Fruit fly (Drosophila melanogaster) whole organism, embryonic: ENCODE measurements around the gene CG17777.
A peak's percentile ranks its signal among the peaks of the same experiment; 100 is the strongest.

Experiments
- Abd-B ChIP-seq: fragments of 200-800 bp; sonication (Bioruptor generic); optimal IDR thresholded peaks from 2 replicates; lab custom pipeline; 2018; ENCODE audit warnings: missing biosample characterization, mild to moderate bottlenecking, missing genetic modification characterization, moderate library complexity
- BtbVII ChIP-seq: fragments of 200-800 bp; sonication (Bioruptor generic); optimal IDR thresholded peaks from 3 replicates; lab custom pipeline; 2017; ENCODE audit warnings: missing biosample characterization, mild to moderate bottlenecking, missing genetic modification characterization
- CG10209 ChIP-seq: fragments of 200-800 bp; sonication (Bioruptor generic); optimal IDR thresholded peaks from 3 replicates; lab custom pipeline; 2017; ENCODE audit warnings: missing biosample characterization, mild to moderate bottlenecking, missing genetic modification characterization, missing genetic modification reagents
- CG12744 ChIP-seq: fragments of 200-800 bp; sonication (Bioruptor generic); optimal IDR thresholded peaks from 2 replicates; lab custom pipeline; 2016; ENCODE audit warnings: missing biosample characterization, missing genetic modification characterization
- CG13123 ChIP-seq: fragments of 200-800 bp; sonication (Bioruptor generic); optimal IDR thresholded peaks from 2 replicates; lab custom pipeline; 2016; ENCODE audit warnings: missing biosample characterization, missing genetic modification characterization
- CG14014 ChIP-seq: fragments of 200-800 bp; sonication (Bioruptor generic); IDR thresholded peaks from 2 replicates; pipeline ENCODE4 v1.3.6; 2022; ENCODE audit warnings: missing biosample characterization, missing genetic modification characterization
- CG14050 ChIP-seq: fragments of 200-800 bp; sonication (Bioruptor generic); IDR thresholded peaks from 3 replicates; pipeline ENCODE4 v1.3.6; 2022; ENCODE audit warnings: missing biosample characterization, missing genetic modification characterization
- CG14441 ChIP-seq: fragments of 200-800 bp; sonication (Bioruptor generic); IDR thresholded peaks from 2 replicates; pipeline ENCODE4 v1.3.6; 2022; ENCODE audit warnings: missing biosample characterization, missing genetic modification characterization
- CG1602 ChIP-seq: fragments of 200-800 bp; sonication (Bioruptor generic); optimal IDR thresholded peaks from 3 replicates; lab custom pipeline; 2016; ENCODE audit warnings: missing biosample characterization, missing genetic modification characterization
- CG17612 ChIP-seq: fragments of 200-800 bp; sonication (Bioruptor generic); IDR thresholded peaks from 2 replicates; pipeline ENCODE4 v1.3.6; 2022; ENCODE audit warnings: missing biosample characterization, missing genetic modification characterization
- CG31441 ChIP-seq: fragments of 200-800 bp; sonication (Bioruptor generic); IDR thresholded peaks from 2 replicates; pipeline ENCODE4 v1.3.6; 2022; ENCODE audit warnings: missing biosample characterization, missing genetic modification characterization
- CG4360 ChIP-seq: fragments of 200-800 bp; sonication (Bioruptor generic); IDR thresholded peaks from 2 replicates; pipeline ENCODE4 v1.3.6; 2022; ENCODE audit warnings: missing biosample characterization, missing genetic modification characterization
- CG4730 ChIP-seq: fragments of 200-800 bp; sonication (Bioruptor generic); IDR thresholded peaks from 2 replicates; pipeline ENCODE4 v1.3.6; 2022; ENCODE audit warnings: missing biosample characterization, missing genetic modification characterization
- CG4854 ChIP-seq: fragments of 200-800 bp; sonication (Bioruptor generic); optimal IDR thresholded peaks from 2 replicates; lab custom pipeline; 2016; ENCODE audit warnings: missing biosample characterization, missing genetic modification characterization, inconsistent platforms
- CG5180 ChIP-seq: fragments of 200-800 bp; sonication (Bioruptor generic); optimal IDR thresholded peaks from 3 replicates; lab custom pipeline; 2017; ENCODE audit warnings: missing biosample characterization, missing genetic modification characterization, mild to moderate bottlenecking, moderate library complexity, missing genetic modification reagents
- CG7271 ChIP-seq: fragments of 200-800 bp; sonication (Bioruptor generic); optimal IDR thresholded peaks from 2 replicates; lab custom pipeline; 2018; ENCODE audit warnings: missing biosample characterization, mild to moderate bottlenecking, missing genetic modification characterization, moderate library complexity
- CG8290 ChIP-seq, 3 experiments: fragments of 200-800 bp; sonication (Bioruptor generic); optimal IDR thresholded peaks; 2 replicates each; lab custom pipeline; 2016 to 2019; ENCODE audit warnings: missing biosample characterization in 3 of 3, missing genetic modification characterization in 3 of 3, mild to moderate bottlenecking in 2 of 3, moderate library complexity in 1 of 3
- CG8359 ChIP-seq: fragments of 200-800 bp; sonication (Bioruptor generic); optimal IDR thresholded peaks from 2 replicates; lab custom pipeline; 2017; ENCODE audit warnings: missing biosample characterization, mild to moderate bottlenecking, missing genetic modification characterization, borderline replicate concordance
- CG9215 ChIP-seq: fragments of 200-800 bp; sonication (Bioruptor generic); IDR thresholded peaks from 2 replicates; pipeline ENCODE4 v1.3.6; 2022; ENCODE audit warnings: missing biosample characterization, missing genetic modification characterization
- CG9437 ChIP-seq: fragments of 200-800 bp; sonication (Bioruptor generic); optimal IDR thresholded peaks from 2 replicates; lab custom pipeline; 2018; ENCODE audit warnings: missing biosample characterization, mild to moderate bottlenecking, missing genetic modification characterization
- CoRest ChIP-seq: fragments of 200-800 bp; sonication (Bioruptor generic); optimal IDR thresholded peaks from 3 replicates; lab custom pipeline; 2018; ENCODE audit warnings: missing biosample characterization, mild to moderate bottlenecking, missing genetic modification characterization, moderate library complexity
- Dfd ChIP-seq, 2 experiments: fragments of >200 bp; optimal IDR thresholded peaks; 2 replicates each; lab custom pipeline; 2017; ENCODE audit warnings: missing biosample characterization in 2 of 2, missing genetic modification characterization in 2 of 2
- Dll ChIP-seq: fragments of 200-800 bp; sonication (Bioruptor generic); IDR thresholded peaks from 4 replicates; pipeline ENCODE4 v1.3.6; 2022; ENCODE audit warnings: missing biosample characterization, missing genetic modification characterization; ENCODE audit not compliant: partially characterized antibody
- Drgx ChIP-seq: fragments of 200-800 bp; sonication (Bioruptor generic); IDR thresholded peaks from 2 replicates; pipeline ENCODE4 v1.3.6; 2022; ENCODE audit warnings: missing biosample characterization, missing genetic modification characterization
- HmgD ChIP-seq: fragments of 200-800 bp; sonication (Bioruptor generic); optimal IDR thresholded peaks from 3 replicates; lab custom pipeline; 2016; ENCODE audit warnings: missing biosample characterization, missing genetic modification characterization
- Hmr ChIP-seq: fragments of 200-800 bp; sonication (Bioruptor generic); optimal IDR thresholded peaks from 3 replicates; lab custom pipeline; 2017; ENCODE audit warnings: mild to moderate bottlenecking, missing biosample characterization, missing genetic modification reagents, missing genetic modification characterization
- Myb ChIP-seq: fragments of 200-800 bp; sonication (Bioruptor generic); optimal IDR thresholded peaks from 2 replicates; lab custom pipeline; 2016; ENCODE audit warnings: missing biosample characterization, missing genetic modification characterization
- Opbp ChIP-seq: fragments of 200-800 bp; sonication (Bioruptor generic); IDR thresholded peaks from 3 replicates; pipeline ENCODE4 v1.3.6; 2022; ENCODE audit warnings: missing biosample characterization, missing genetic modification characterization; ENCODE audit not compliant: partially characterized antibody
- Rfx ChIP-seq: fragments of 200-800 bp; sonication (Bioruptor generic); IDR thresholded peaks from 2 replicates; pipeline ENCODE4 v1.3.6; 2022; ENCODE audit warnings: missing biosample characterization, missing genetic modification characterization
- Sin3A ChIP-seq: fragments of >200 bp; optimal IDR thresholded peaks from 2 replicates; lab custom pipeline; 2018
- Sry-δ ChIP-seq: fragments of 200-800 bp; sonication (Bioruptor generic); optimal IDR thresholded peaks from 2 replicates; lab custom pipeline; 2016; ENCODE audit warnings: missing biosample characterization, missing genetic modification characterization
- ash1 ChIP-seq: fragments of 200-800 bp; sonication (Bioruptor generic); optimal IDR thresholded peaks from 2 replicates; lab custom pipeline; 2018; ENCODE audit warnings: missing biosample characterization, mild to moderate bottlenecking, missing genetic modification characterization
- bcd ChIP-seq: fragments of 200-800 bp; sonication (Bioruptor generic); optimal IDR thresholded peaks from 2 replicates; lab custom pipeline; 2017; ENCODE audit warnings: missing biosample characterization, mild to moderate bottlenecking, missing genetic modification characterization
- btn ChIP-seq: fragments of 200-800 bp; sonication (Bioruptor generic); optimal IDR thresholded peaks from 2 replicates; lab custom pipeline; 2016; ENCODE audit warnings: missing biosample characterization, missing genetic modification characterization
- chm ChIP-seq: fragments of 200-800 bp; sonication (Bioruptor generic); IDR thresholded peaks from 2 replicates; pipeline ENCODE4 v1.3.6; 2022; ENCODE audit warnings: missing biosample characterization, missing genetic modification characterization
- crol ChIP-seq: fragments of 200-800 bp; sonication (Bioruptor generic); IDR thresholded peaks from 2 replicates; pipeline ENCODE4 v1.3.6; 2022; ENCODE audit warnings: missing biosample characterization, missing genetic modification characterization
- crp ChIP-seq, 2 experiments: fragments of 200-800 bp; sonication (Bioruptor generic); optimal IDR thresholded peaks; 2 replicates in 1 of 2; 3 replicates in 1 of 2; lab custom pipeline; 2017; ENCODE audit warnings: missing biosample characterization in 2 of 2, missing genetic modification characterization in 2 of 2, mild to moderate bottlenecking in 1 of 2, moderate library complexity in 1 of 2
- dysf ChIP-seq: fragments of 200-800 bp; sonication (Bioruptor generic); IDR thresholded peaks from 3 replicates; pipeline ENCODE4 v1.3.6; 2022; ENCODE audit warnings: missing biosample characterization, missing genetic modification characterization
- inv ChIP-seq: fragments of 200-800 bp; sonication (Bioruptor generic); IDR thresholded peaks from 2 replicates; pipeline ENCODE4 v1.3.6; 2022; ENCODE audit warnings: missing biosample characterization, missing genetic modification characterization; ENCODE audit not compliant: partially characterized antibody
- jing ChIP-seq: fragments of 200-800 bp; sonication (Bioruptor generic); optimal IDR thresholded peaks from 2 replicates; lab custom pipeline; 2018; ENCODE audit warnings: missing biosample characterization, mild to moderate bottlenecking, missing genetic modification characterization
- oc ChIP-seq: fragments of 200-800 bp; sonication (Bioruptor generic); optimal IDR thresholded peaks from 2 replicates; lab custom pipeline; 2018; ENCODE audit warnings: missing biosample characterization, mild to moderate bottlenecking, missing genetic modification characterization, moderate library complexity
- peb ChIP-seq: fragments of 200-800 bp; sonication (Bioruptor generic); IDR thresholded peaks from 2 replicates; pipeline ENCODE4 v1.3.6; 2022; ENCODE audit warnings: missing biosample characterization, missing genetic modification characterization
- rib ChIP-seq: fragments of 200-800 bp; sonication (Bioruptor generic); IDR thresholded peaks from 2 replicates; pipeline ENCODE4 v1.3.6; 2022; ENCODE audit warnings: missing biosample characterization, missing genetic modification characterization
- sisA ChIP-seq: fragments of 200-800 bp; sonication (Bioruptor generic); IDR thresholded peaks from 2 replicates; pipeline ENCODE4 v1.3.6; 2022; ENCODE audit warnings: missing biosample characterization, missing genetic modification characterization
- slou ChIP-seq: fragments of 200-800 bp; sonication (Bioruptor generic); optimal IDR thresholded peaks from 3 replicates; lab custom pipeline; 2016; ENCODE audit warnings: missing biosample characterization, missing genetic modification characterization
- sna ChIP-seq: fragments of 200-800 bp; sonication (Bioruptor generic); IDR thresholded peaks from 2 replicates; pipeline ENCODE4 v1.3.6; 2022; ENCODE audit warnings: missing biosample characterization, missing genetic modification characterization; ENCODE audit not compliant: partially characterized antibody
- sqz ChIP-seq: fragments of 200-800 bp; sonication (Bioruptor generic); optimal IDR thresholded peaks from 3 replicates; lab custom pipeline; 2018; ENCODE audit warnings: missing biosample characterization, mild to moderate bottlenecking, missing genetic modification characterization
- vnd ChIP-seq: fragments of 200-800 bp; sonication (Bioruptor generic); IDR thresholded peaks from 3 replicates; pipeline ENCODE4 v1.3.6; 2022; ENCODE audit warnings: missing biosample characterization, missing genetic modification characterization; ENCODE audit not compliant: partially characterized antibody
- vvl ChIP-seq: fragments of 200-800 bp; sonication (Bioruptor generic); IDR thresholded peaks from 2 replicates; pipeline ENCODE4 v1.3.6; 2022; ENCODE audit warnings: missing biosample characterization, missing genetic modification characterization
- zf30C ChIP-seq: fragments of 200-800 bp; sonication (Bioruptor generic); optimal IDR thresholded peaks from 3 replicates; lab custom pipeline; 2018; ENCODE audit warnings: missing biosample characterization, mild to moderate bottlenecking, missing genetic modification characterization

CG17777 gene

dm6 chrX:2141159-2141853 lies 45.3 kb upstream of the CG17777 start, which contains the start of gene D2hgdh (continued):
- TF ChIP-seq crol (GFP tag; lab: Robert Waterston, UW): peak; percentile 80
- no peak for TF ChIP-seq bcd
- TF ChIP-seq crp (GFP tag; optimal IDR thresholded peaks at IDR 0.05; lab: Kevin White, UChicago): no peak
- TF ChIP-seq Dll (GFP tag; lab: Robert Waterston, UW): no peak
- TF ChIP-seq CG14050 (GFP tag; lab: Robert Waterston, UW): no peak
- no peak for TF ChIP-seq sna (GFP tag; lab: Robert Waterston, UW)
- no peak for TF ChIP-seq ash1 (GFP tag; lab: Kevin White, UChicago)
- TF ChIP-seq Hmr: no peak
- no peak for TF ChIP-seq CG8359
- TF ChIP-seq CG4854 (GFP tag; lab: Kevin White, UChicago): no peak
- no peak for TF ChIP-seq Abd-B (GFP tag; lab: Kevin White, UChicago)
- no peak for TF ChIP-seq Sry-δ (GFP tag; lab: Kevin White, UChicago)
- TF ChIP-seq CG7271 (tag; lab: Kevin White, UChicago): no peak
- TF ChIP-seq CG14441 (GFP tag; lab: Robert Waterston, UW): no peak
- TF ChIP-seq zf30C (GFP tag; lab: Kevin White, UChicago): no peak
- no peak for TF ChIP-seq CG9215
- no peak for TF ChIP-seq CG4360 (GFP tag; lab: Robert Waterston, UW)
- no peak for TF ChIP-seq CG4730 (GFP tag; lab: Robert Waterston, UW)
- no peak for TF ChIP-seq CoRest
- TF ChIP-seq CG1602 (GFP tag; lab: Kevin White, UChicago): no peak
- TF ChIP-seq jing (GFP tag; lab: Kevin White, UChicago): no peak
- TF ChIP-seq inv (GFP tag; lab: Robert Waterston, UW): no peak
- no peak for TF ChIP-seq CG9437 (GFP tag; lab: Kevin White, UChicago)
- TF ChIP-seq CG31441: no peak
- no peak; the same call in 1 of the 2 replicates for TF ChIP-seq CG14014 (GFP tag; lab: Robert Waterston, UW)
- peak; percentile 10; the same call in 1 of the 2 replicates for TF ChIP-seq chm (GFP tag; lab: Robert Waterston, UW)
- no peak for TF ChIP-seq Myb (GFP tag; lab: Kevin White, UChicago)
- TF ChIP-seq Drgx: peak; percentile 53
- no peak for TF ChIP-seq peb (GFP tag; lab: Robert Waterston, UW)
- no peak for TF ChIP-seq CG17612
- TF ChIP-seq sisA: no peak
- TF ChIP-seq rib (GFP tag; lab: Robert Waterston, UW): no peak
- no peak for TF ChIP-seq CG10209 (GFP tag; lab: Kevin White, UChicago)
- no peak for TF ChIP-seq Opbp
- no peak for TF ChIP-seq CG8290 (GFP tag; optimal IDR thresholded peaks at IDR 0.05; lab: Kevin White, UChicago)
- TF ChIP-seq CG8290 (tag; optimal IDR thresholded peaks at IDR 0.05; lab: Kevin White, UChicago): peak in 1 of 2 experiments; percentile 39
- no peak for TF ChIP-seq BtbVII (GFP tag; lab: Kevin White, UChicago)
- TF ChIP-seq CG12744 (GFP tag; lab: Kevin White, UChicago): no peak
- no peak for TF ChIP-seq vnd (GFP tag; lab: Robert Waterston, UW)
- no peak for TF ChIP-seq btn (GFP tag; lab: Kevin White, UChicago)
- TF ChIP-seq slou (GFP tag; lab: Kevin White, UChicago): no peak
- TF ChIP-seq vvl (GFP tag; lab: Robert Waterston, UW): no peak
- no peak for TF ChIP-seq HmgD (GFP tag; lab: Kevin White, UChicago)
- peak; percentile 11; the same call in 1 of the 3 replicates for TF ChIP-seq dysf (GFP tag; lab: Robert Waterston, UW)
- peak; percentile 60 for TF ChIP-seq Rfx (GFP tag; lab: Robert Waterston, UW)
- no peak for TF ChIP-seq sqz (GFP tag; lab: Kevin White, UChicago)
- no peak for TF ChIP-seq Sin3A (lab: Kevin White, UChicago)
- no peak for TF ChIP-seq CG5180 (GFP tag; lab: Kevin White, UChicago)
- TF ChIP-seq CG13123 (GFP tag; lab: Kevin White, UChicago): no peak
- TF ChIP-seq oc: no peak
- no peak for TF ChIP-seq Dfd (GFP tag; optimal IDR thresholded peaks at IDR 0.05; lab: Kevin White, UChicago)
